Fruit fly (Drosophila melanogaster): ENCODE data around the gene CG31431.
A peak's percentile ranks its signal among the peaks of the same experiment; 100 is the strongest.

The CG31431 gene

dm6 chr3R:21855469-21855826 lies 15.0 kb upstream of the CG31431 start:
- TF ChIP-seq GATAd (GFP tag; optimal IDR thresholded peaks at IDR 0.05) = no peak
- TF ChIP-seq CG32264 (GFP tag; optimal IDR thresholded peaks at IDR 0.05) = no peak
- TF ChIP-seq OdsH (GFP tag; optimal IDR thresholded peaks at IDR 0.05) = no peak
- TF ChIP-seq Dfd (GFP tag; optimal IDR thresholded peaks at IDR 0.05) = no peak
- TF ChIP-seq HLH106 (tag; optimal IDR thresholded peaks at IDR 0.05) = no peak
- TF ChIP-seq Hnf4 (GFP tag; optimal IDR thresholded peaks at IDR 0.05) = no peak
- TF ChIP-seq fru (GFP tag; optimal IDR thresholded peaks at IDR 0.05) = no peak
- TF ChIP-seq Sp1 (GFP tag; optimal IDR thresholded peaks at IDR 0.05) = no peak
- TF ChIP-seq dsf (GFP tag; optimal IDR thresholded peaks at IDR 0.05; ENCODE audit: borderline replicate concordance) = no peak
- TF ChIP-seq Jra (GFP tag; optimal IDR thresholded peaks at IDR 0.05) = no peak
- no peak for TF ChIP-seq psq (GFP tag; optimal IDR thresholded peaks at IDR 0.05)
- TF ChIP-seq foxo (GFP tag; optimal IDR thresholded peaks at IDR 0.05) = no peak
- TF ChIP-seq Abd-B (GFP tag; optimal IDR thresholded peaks at IDR 0.05) = no peak
- no peak for TF ChIP-seq CG9705 (GFP tag; optimal IDR thresholded peaks at IDR 0.05)
- no peak for TF ChIP-seq Myc (optimal IDR thresholded peaks at IDR 0.05)
- TF ChIP-seq N (GFP tag; optimal IDR thresholded peaks at IDR 0.05) = no peak
- TF ChIP-seq ey (GFP tag; optimal IDR thresholded peaks at IDR 0.05) = no peak

dm6 chr3R:21856098-21856872 lies 14.2 kb upstream of the CG31431 start, which contains the start of gene glec:
TSS of gene glec (minus strand) at chr3R:21856266.
- peak; percentile 55 for TF ChIP-seq h (GFP tag; optimal IDR thresholded peaks at IDR 0.05)
- peak; percentile 92 for TF ChIP-seq Hr83 (GFP tag; optimal IDR thresholded peaks at IDR 0.05; ENCODE audit: poor library complexity, severe bottlenecking)
- TF ChIP-seq usp (GFP tag; optimal IDR thresholded peaks at IDR 0.05) = no peak
- no peak for TF ChIP-seq Dfd (GFP tag; optimal IDR thresholded peaks at IDR 0.05)
- peak; percentile 28 for TF ChIP-seq Mio (GFP tag; optimal IDR thresholded peaks at IDR 0.05)
- TF ChIP-seq Abd-B (GFP tag; optimal IDR thresholded peaks at IDR 0.05) = no peak
- peak; percentile 50 for TF ChIP-seq ey (GFP tag; optimal IDR thresholded peaks at IDR 0.05)
- peak; percentile 26 for TF ChIP-seq tai (GFP tag; optimal IDR thresholded peaks at IDR 0.05)
- peak; percentile 71 for TF ChIP-seq Hnf4 (GFP tag; optimal IDR thresholded peaks at IDR 0.05)
- TF ChIP-seq Myc (optimal IDR thresholded peaks at IDR 0.05) = no peak
- no peak for TF ChIP-seq lola (GFP tag; optimal IDR thresholded peaks at IDR 0.05)
- no peak for TF ChIP-seq dl (GFP tag; optimal IDR thresholded peaks at IDR 0.05; ENCODE audit: insufficient read depth in 1 of 2, partially characterized antibody in 2 of 2)
- TF ChIP-seq CG32264 (GFP tag; optimal IDR thresholded peaks at IDR 0.05) = peak; percentile 11
- TF ChIP-seq psq (GFP tag; optimal IDR thresholded peaks at IDR 0.05) = peak; percentile 62
- peak; percentile 61 for TF ChIP-seq sv (GFP tag; optimal IDR thresholded peaks at IDR 0.05)
- peak; percentile 64 for TF ChIP-seq CrebA (GFP tag; optimal IDR thresholded peaks at IDR 0.05; ENCODE audit: borderline replicate concordance)
- peak; percentile 55 for TF ChIP-seq OdsH (GFP tag; optimal IDR thresholded peaks at IDR 0.05)
- peak; percentile 50 for TF ChIP-seq Sp1 (GFP tag; optimal IDR thresholded peaks at IDR 0.05)
- peak; percentile 74 for TF ChIP-seq woc (GFP tag; optimal IDR thresholded peaks at IDR 0.05)
- no peak for TF ChIP-seq Vsx2 (GFP tag; optimal IDR thresholded peaks at IDR 0.05; ENCODE audit: partially characterized antibody)
- TF ChIP-seq dmrt93B (GFP tag; optimal IDR thresholded peaks at IDR 0.05) = no peak
- TF ChIP-seq fru (GFP tag; optimal IDR thresholded peaks at IDR 0.05) = peak; percentile 30
- no peak for TF ChIP-seq N (GFP tag; optimal IDR thresholded peaks at IDR 0.05)
- no peak for TF ChIP-seq HLH106 (tag; optimal IDR thresholded peaks at IDR 0.05)
- peak; percentile 17 for TF ChIP-seq CG9705 (GFP tag; optimal IDR thresholded peaks at IDR 0.05)
- TF ChIP-seq br (GFP tag; optimal IDR thresholded peaks at IDR 0.05) = peak; percentile 29
- TF ChIP-seq Dif (GFP tag; optimal IDR thresholded peaks at IDR 0.05; ENCODE audit: partially characterized antibody) = peak; percentile 28
- TF ChIP-seq brk (GFP tag; optimal IDR thresholded peaks at IDR 0.05) = peak; percentile 54
- no peak for TF ChIP-seq dsf (GFP tag; optimal IDR thresholded peaks at IDR 0.05; ENCODE audit: borderline replicate concordance)
- TF ChIP-seq rgr (GFP tag; optimal IDR thresholded peaks at IDR 0.05) = peak; percentile 44
- no peak for TF ChIP-seq pan (optimal IDR thresholded peaks at IDR 0.05)
- peak; percentile 35 for TF ChIP-seq Rel (GFP tag; optimal IDR thresholded peaks at IDR 0.05)
- TF ChIP-seq Rel (tag; optimal IDR thresholded peaks at IDR 0.05) = peak; percentile 70
- peak; percentile 34 to 48 for TF ChIP-seq foxo (GFP tag; optimal IDR thresholded peaks at IDR 0.05)
- peak; percentile 43 for TF ChIP-seq Jra (GFP tag; optimal IDR thresholded peaks at IDR 0.05)
- no peak for TF ChIP-seq Hr78 (GFP tag; optimal IDR thresholded peaks at IDR 0.05)
- peak; percentile 56 for TF ChIP-seq sage (GFP tag; optimal IDR thresholded peaks at IDR 0.05)
- no peak for TF ChIP-seq GATAd (GFP tag; optimal IDR thresholded peaks at IDR 0.05)
- peak; percentile 82 for TF ChIP-seq jim (GFP tag; optimal IDR thresholded peaks at IDR 0.05)
